Fruit fly (Drosophila melanogaster) whole organism, adult: ENCODE measurements around the gene Ork1.

Source experiments
- CG11617 ChIP-seq: fragments of 200-800 bp; sonication (Bioruptor generic); optimal IDR thresholded peaks from 2 replicates; lab custom pipeline; 2017; ENCODE audit warnings: mild to moderate bottlenecking, missing biosample characterization, missing genetic modification reagents, missing genetic modification characterization
- CG12768 ChIP-seq: fragments of 200-800 bp; sonication (Bioruptor generic); optimal IDR thresholded peaks from 2 replicates; lab custom pipeline; 2017; ENCODE audit warnings: missing biosample characterization, missing genetic modification characterization, mild to moderate bottlenecking, moderate library complexity, missing genetic modification reagents
- CG14711 ChIP-seq: fragments of 200-800 bp; sonication (Bioruptor generic); optimal IDR thresholded peaks from 2 replicates; lab custom pipeline; 2018; ENCODE audit warnings: missing biosample characterization, mild to moderate bottlenecking, missing genetic modification characterization, moderate library complexity
- CG1620 ChIP-seq: fragments of 200-800 bp; sonication (Bioruptor generic); optimal IDR thresholded peaks from 2 replicates; lab custom pipeline; 2016; ENCODE audit warnings: missing biosample characterization, missing genetic modification characterization
- CG33017 ChIP-seq: fragments of 200-800 bp; sonication (Bioruptor generic); optimal IDR thresholded peaks from 2 replicates; lab custom pipeline; 2018; ENCODE audit warnings: missing biosample characterization, mild to moderate bottlenecking, missing genetic modification characterization, moderate library complexity
- CG5204 ChIP-seq: fragments of 200-800 bp; sonication (Bioruptor generic); optimal IDR thresholded peaks from 2 replicates; lab custom pipeline; 2016; ENCODE audit warnings: missing biosample characterization, missing genetic modification characterization
- CG7045 ChIP-seq: fragments of 200-800 bp; sonication (Bioruptor generic); optimal IDR thresholded peaks from 2 replicates; lab custom pipeline; 2017; ENCODE audit warnings: missing biosample characterization, mild to moderate bottlenecking, missing genetic modification characterization
- CG7101 ChIP-seq: fragments of 200-800 bp; sonication (Bioruptor generic); optimal IDR thresholded peaks from 2 replicates; lab custom pipeline; 2018; ENCODE audit warnings: missing biosample characterization, mild to moderate bottlenecking, missing genetic modification characterization, moderate library complexity
- Clk ChIP-seq: fragments of 200-800 bp; sonication (Bioruptor generic); optimal IDR thresholded peaks from 2 replicates; lab custom pipeline; 2017; ENCODE audit warnings: missing biosample characterization, missing genetic modification characterization
- Crg-1 ChIP-seq: fragments of 200-800 bp; sonication (Bioruptor generic); optimal IDR thresholded peaks from 2 replicates; lab custom pipeline; 2016; ENCODE audit warnings: missing biosample characterization, missing genetic modification characterization
- Hr96 ChIP-seq: fragments of 200-800 bp; sonication (Bioruptor generic); optimal IDR thresholded peaks from 2 replicates; lab custom pipeline; 2016; ENCODE audit warnings: missing biosample characterization, missing genetic modification characterization
- Mnt ChIP-seq: fragments of 200-800 bp; sonication (Bioruptor generic); optimal IDR thresholded peaks from 2 replicates; lab custom pipeline; 2016; ENCODE audit warnings: missing biosample characterization, mild to moderate bottlenecking, missing genetic modification characterization
- bab1 ChIP-seq: fragments of 200-800 bp; sonication (Bioruptor generic); optimal IDR thresholded peaks from 3 replicates; lab custom pipeline; 2019; ENCODE audit warnings: missing biosample characterization, mild to moderate bottlenecking, missing genetic modification characterization, moderate library complexity
- cic ChIP-seq: fragments of 200-800 bp; sonication (Bioruptor generic); optimal IDR thresholded peaks from 2 replicates; lab custom pipeline; 2017; ENCODE audit warnings: missing biosample characterization, mild to moderate bottlenecking, missing genetic modification characterization, moderate library complexity
- cnc ChIP-seq, 2 experiments: fragments of >200 bp; optimal IDR thresholded peaks; 2 replicates each; lab custom pipeline; 2017
- kay ChIP-seq: fragments of 200-800 bp; sonication (Bioruptor generic); peaks from one replicate; lab custom pipeline; 2016; ENCODE audit warnings: missing biosample characterization, missing genetic modification characterization, borderline replicate concordance
- ovo ChIP-seq: fragments of 200-800 bp; sonication (Bioruptor generic); optimal IDR thresholded peaks from 2 replicates; lab custom pipeline; 2016; ENCODE audit warnings: missing biosample characterization, missing genetic modification characterization
- pad ChIP-seq: fragments of 200-800 bp; sonication (Bioruptor generic); optimal IDR thresholded peaks from 3 replicates; lab custom pipeline; 2017; ENCODE audit warnings: missing biosample characterization, missing genetic modification characterization, mild to moderate bottlenecking, moderate library complexity, missing genetic modification reagents
- tj ChIP-seq: fragments of 200-800 bp; sonication (Bioruptor generic); optimal IDR thresholded peaks from 3 replicates; lab custom pipeline; 2017; ENCODE audit warnings: missing biosample characterization, mild to moderate bottlenecking, missing genetic modification characterization, moderate library complexity
- toe ChIP-seq: fragments of 200-800 bp; sonication (Bioruptor generic); optimal IDR thresholded peaks from 2 replicates; lab custom pipeline; 2016; ENCODE audit warnings: missing biosample characterization, missing genetic modification characterization

Ork1 gene

DNA sequence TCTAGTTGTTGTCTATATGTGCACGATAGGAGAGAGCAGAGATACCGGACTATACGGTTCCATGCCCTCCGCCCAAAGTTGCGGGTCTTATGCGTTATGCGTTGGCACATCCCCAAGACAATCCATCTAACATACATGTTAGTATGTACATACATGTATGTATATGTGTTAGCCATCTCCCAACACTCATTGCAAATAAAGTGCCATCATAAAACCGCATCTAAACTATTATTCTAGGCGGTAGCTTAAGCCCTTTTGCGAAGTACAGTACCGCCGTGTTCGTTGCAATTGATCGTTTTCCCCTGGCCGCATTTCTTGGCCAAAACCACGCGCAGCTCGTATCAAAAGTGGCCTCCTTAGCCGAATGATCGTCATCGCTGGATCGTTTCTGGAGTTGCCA, 4.6 kb downstream of the Ork1 start:
- TF ChIP-seq tj (GFP tag; lab: Kevin White, UChicago): no peak
- TF ChIP-seq CG7101: peak; percentile 42
- TF ChIP-seq CG14711: peak; percentile 30
- TF ChIP-seq CG33017: no peak
- peak; percentile 3 for TF ChIP-seq Mnt (GFP tag; lab: Kevin White, UChicago)
- no peak for TF ChIP-seq CG5204 (GFP tag; lab: Kevin White, UChicago)
- TF ChIP-seq pad (GFP tag; lab: Kevin White, UChicago): peak; percentile 21
- no peak for TF ChIP-seq ovo (GFP tag; lab: Kevin White, UChicago)
- no peak for TF ChIP-seq cic
- no peak for TF ChIP-seq CG1620 (GFP tag; lab: Kevin White, UChicago)
- TF ChIP-seq Clk (GFP tag; lab: Kevin White, UChicago): no peak
- no peak for TF ChIP-seq Crg-1 (GFP tag; lab: Kevin White, UChicago)
- peak; percentile 43 for TF ChIP-seq CG11617
- peak; percentile 68 for TF ChIP-seq Hr96
- no peak for TF ChIP-seq kay (GFP tag; lab: Kevin White, UChicago)

DNA sequence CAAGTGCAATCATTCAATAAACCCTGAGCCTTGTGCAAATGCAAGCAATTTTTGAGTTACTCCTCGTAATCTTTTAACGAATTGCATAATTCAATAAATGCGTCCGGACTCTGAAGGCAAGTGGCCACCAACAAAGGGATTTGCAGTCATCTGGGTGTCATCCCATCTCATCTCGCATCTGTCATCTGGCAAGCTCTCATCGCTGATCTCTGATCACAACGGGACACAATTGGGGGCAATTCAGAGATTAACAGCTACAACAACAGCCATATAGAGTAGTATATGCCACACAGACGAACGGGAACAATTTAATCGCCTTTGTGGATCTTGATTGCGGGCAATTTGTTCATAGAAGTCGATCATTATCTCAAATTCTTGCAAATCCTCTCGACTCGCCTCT, 7.3 kb downstream of the Ork1 start:
- TF ChIP-seq CG11617 (no peak), Hr96 (no peak), tj (GFP tag; lab: Kevin White, UChicago) (peak; percentile 29)

DNA sequence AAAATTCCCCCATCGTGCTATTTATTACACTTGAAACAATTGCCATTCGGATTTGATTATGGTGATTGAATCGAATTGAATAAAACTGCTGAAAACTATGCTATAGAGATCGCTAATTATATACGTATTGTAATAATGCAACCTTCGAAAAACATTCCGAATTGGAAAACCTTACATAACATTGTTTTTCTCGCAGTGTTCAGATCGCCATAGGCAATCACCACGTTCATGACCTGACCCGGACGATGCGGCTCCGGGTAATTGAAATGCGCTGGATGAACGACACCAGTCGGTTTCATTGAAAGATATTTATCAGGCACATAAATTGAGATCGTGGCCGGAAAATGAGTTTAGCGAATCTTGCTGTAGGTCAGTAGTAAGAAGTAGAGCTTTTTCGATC, 8.3 kb downstream of the Ork1 start:
- peak; percentile 16 for TF ChIP-seq CG14711
- no peak for TF ChIP-seq CG1620 (GFP tag; lab: Kevin White, UChicago)

DNA sequence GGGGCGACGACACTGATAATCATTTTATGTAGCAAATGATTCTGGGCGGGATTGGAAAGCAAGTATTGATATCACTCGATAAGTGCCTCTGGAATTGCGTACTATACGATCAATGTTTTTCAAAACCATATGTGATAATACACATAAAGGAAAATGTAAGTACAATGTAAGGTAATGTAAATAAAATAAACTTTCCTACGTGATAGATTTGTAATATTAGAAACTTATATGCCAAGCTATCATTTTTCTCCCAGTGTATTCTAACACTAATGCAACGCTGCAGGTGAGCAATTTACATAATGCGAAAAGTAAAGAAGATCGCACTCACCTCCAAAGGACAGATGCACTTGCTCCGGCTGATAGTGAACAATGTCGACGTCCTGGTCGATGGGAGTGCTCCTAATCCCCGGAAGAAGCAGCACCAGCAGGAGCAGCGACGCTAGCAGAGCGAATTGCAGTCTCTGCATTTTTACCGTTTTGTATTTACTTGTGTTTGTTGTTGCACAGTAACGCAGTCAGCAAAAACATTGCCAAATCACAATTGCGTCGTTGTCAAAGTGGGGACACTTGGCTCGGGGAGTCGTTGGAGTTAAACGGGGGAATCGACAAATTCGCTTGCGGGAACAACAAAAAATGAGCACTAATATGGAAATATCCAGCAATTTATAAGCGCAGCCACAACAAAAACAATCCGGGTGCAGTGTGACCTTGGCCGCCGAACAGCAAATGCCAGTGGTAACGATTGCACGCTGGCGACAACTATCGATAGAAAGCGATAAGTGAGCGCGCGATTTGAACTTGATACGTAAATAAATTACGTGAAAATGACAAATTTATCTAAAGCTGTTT, 13.7 kb downstream of the Ork1 start, which contains the start of gene CG1637:
TSS of gene CG1637 (minus strand) at position 807 of the 849 bp plus-strand sequence.
- no peak for TF ChIP-seq CG12768
- no peak for TF ChIP-seq Clk (GFP tag; lab: Kevin White, UChicago)
- TF ChIP-seq CG5204 (GFP tag; lab: Kevin White, UChicago): no peak
- TF ChIP-seq kay (GFP tag; lab: Kevin White, UChicago): no peak
- TF ChIP-seq CG7045 (GFP tag; lab: Kevin White, UChicago): peak; percentile 14
- TF ChIP-seq Mnt (GFP tag; lab: Kevin White, UChicago): peak; percentile 0
- no peak for TF ChIP-seq Crg-1 (GFP tag; lab: Kevin White, UChicago)
- TF ChIP-seq CG1620 (GFP tag; lab: Kevin White, UChicago): no peak
- TF ChIP-seq CG7101: peak; percentile 39
- peak; percentile 82 for TF ChIP-seq bab1 (GFP tag; lab: Kevin White, UChicago)
- TF ChIP-seq cnc (optimal IDR thresholded peaks at IDR 0.05; lab: Kevin White, UChicago): no peak
- peak; percentile 38 for TF ChIP-seq CG33017
- peak; percentile 6 for TF ChIP-seq Hr96
- TF ChIP-seq cic: peak; percentile 1
- peak; percentile 36 for TF ChIP-seq CG11617
- TF ChIP-seq pad (GFP tag; lab: Kevin White, UChicago): no peak
- TF ChIP-seq ovo (GFP tag; lab: Kevin White, UChicago): peak; percentile 71
- peak; percentile 99 for TF ChIP-seq tj (GFP tag; lab: Kevin White, UChicago)
- peak; percentile 34 for TF ChIP-seq CG14711
- no peak for TF ChIP-seq toe (GFP tag; lab: Kevin White, UChicago)

DNA sequence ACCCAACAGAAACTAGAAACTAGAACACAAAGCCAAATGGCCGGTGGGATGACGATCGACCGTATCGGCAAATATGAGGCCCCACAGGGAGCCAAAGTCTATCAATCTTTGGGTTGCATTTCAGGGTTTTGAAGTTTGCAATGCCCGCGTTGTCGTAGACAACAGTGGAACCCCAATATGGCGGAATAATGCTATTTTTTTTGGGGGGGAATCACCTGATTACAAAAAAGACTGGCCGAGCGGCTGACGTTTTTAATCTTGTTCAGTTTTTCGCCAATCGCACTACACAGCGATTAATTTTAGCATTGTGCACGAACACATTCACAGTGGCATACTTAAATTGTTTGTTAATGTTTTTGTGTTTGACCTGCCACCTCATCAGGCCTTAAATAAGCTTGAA, 14.6 kb downstream of the Ork1 start:
- no peak for TF ChIP-seq Clk (GFP tag; lab: Kevin White, UChicago)
- no peak for TF ChIP-seq Crg-1 (GFP tag; lab: Kevin White, UChicago)
- TF ChIP-seq bab1 (GFP tag; lab: Kevin White, UChicago): no peak
- no peak for TF ChIP-seq CG1620 (GFP tag; lab: Kevin White, UChicago)
- TF ChIP-seq cic: no peak
- TF ChIP-seq CG7045 (GFP tag; lab: Kevin White, UChicago): no peak
- no peak for TF ChIP-seq kay (GFP tag; lab: Kevin White, UChicago)
- no peak for TF ChIP-seq CG33017
- TF ChIP-seq CG7101: no peak
- no peak for TF ChIP-seq ovo (GFP tag; lab: Kevin White, UChicago)
- TF ChIP-seq CG12768: no peak
- TF ChIP-seq CG11617: no peak
- no peak for TF ChIP-seq toe (GFP tag; lab: Kevin White, UChicago)
- no peak for TF ChIP-seq CG14711
- no peak for TF ChIP-seq pad (GFP tag; lab: Kevin White, UChicago)
- no peak for TF ChIP-seq CG5204 (GFP tag; lab: Kevin White, UChicago)
- no peak for TF ChIP-seq tj (GFP tag; lab: Kevin White, UChicago)
- TF ChIP-seq cnc (optimal IDR thresholded peaks at IDR 0.05; lab: Kevin White, UChicago): no peak
- TF ChIP-seq Hr96: no peak

DNA sequence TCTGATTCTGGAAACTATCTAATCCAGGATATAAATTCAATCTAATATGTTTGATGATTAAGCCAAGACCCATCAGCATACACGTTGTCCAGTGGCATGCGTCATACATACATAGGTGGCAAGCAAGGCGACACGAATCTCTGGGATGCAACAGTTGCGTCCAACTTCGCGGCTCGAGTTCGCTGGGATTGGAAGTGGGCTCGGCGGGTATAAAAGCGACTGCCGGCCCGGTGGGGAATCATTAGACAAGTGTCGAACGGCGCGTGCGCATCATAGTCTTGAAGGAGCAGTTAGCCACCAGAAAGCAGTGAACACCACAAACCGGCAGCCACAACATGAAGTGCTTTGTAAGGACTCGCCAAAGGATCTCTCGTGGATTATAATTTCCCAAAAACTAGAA, 22.0 kb downstream of the Ork1 start, which contains the start of gene CG2157:
TSS of gene CG2157 (plus strand) at position 240 of the 400 bp plus-strand sequence.
- TF ChIP-seq Hr96: no peak
- TF ChIP-seq Clk (GFP tag; lab: Kevin White, UChicago): no peak
- TF ChIP-seq CG33017: no peak
- TF ChIP-seq cic: no peak
- no peak for TF ChIP-seq bab1 (GFP tag; lab: Kevin White, UChicago)
- no peak for TF ChIP-seq cnc (optimal IDR thresholded peaks at IDR 0.05; lab: Kevin White, UChicago)
- TF ChIP-seq kay (GFP tag; lab: Kevin White, UChicago): no peak
- TF ChIP-seq CG5204 (GFP tag; lab: Kevin White, UChicago): no peak
- no peak for TF ChIP-seq CG7045 (GFP tag; lab: Kevin White, UChicago)
- TF ChIP-seq CG14711: no peak
- no peak for TF ChIP-seq Crg-1 (GFP tag; lab: Kevin White, UChicago)
- no peak for TF ChIP-seq pad (GFP tag; lab: Kevin White, UChicago)
- no peak for TF ChIP-seq CG7101
- TF ChIP-seq tj (GFP tag; lab: Kevin White, UChicago): no peak
- no peak for TF ChIP-seq toe (GFP tag; lab: Kevin White, UChicago)
